Worm (Caenorhabditis elegans) whole organism, midembryonic: Measurements from ENCODE around the gene hpo-7.

Experiments used
- T22C8.4 ChIP-seq: fragments of 200-800 bp; sonication (Bioruptor generic); IDR thresholded peaks from 2 replicates; pipeline ENCODE4 v1.3.6; 2022; ENCODE audit warnings: missing genetic modification characterization, missing compliant biosample characterization
- cog-1 ChIP-seq: sonication (generic microtip); optimal IDR thresholded peaks from 2 replicates; lab custom pipeline; 2016; ENCODE audit warnings: missing genetic modification characterization, missing compliant biosample characterization
- flt-1 ChIP-seq: fragments of 200-800 bp; sonication (Bioruptor generic); IDR thresholded peaks from 2 replicates; pipeline ENCODE4 v1.3.6; 2022; ENCODE audit warnings: missing genetic modification characterization, missing compliant biosample characterization
- klf-2 ChIP-seq: fragments of 200-800 bp; sonication (Bioruptor generic); conservative IDR thresholded peaks from 2 replicates; pipeline ENCODE4 v1.3.6; 2022; ENCODE audit warnings: missing genetic modification reagents, missing genetic modification characterization, missing compliant biosample characterization
- tab-1 ChIP-seq: fragments of 200-800 bp; sonication (Bioruptor generic); IDR thresholded peaks from 2 replicates; pipeline ENCODE4 v1.3.6; 2022; ENCODE audit warnings: missing genetic modification characterization, missing compliant biosample characterization
- ztf-29 ChIP-seq: fragments of 200-800 bp; sonication (Bioruptor generic); IDR thresholded peaks from 2 replicates; pipeline ENCODE4 v1.3.6; 2022; ENCODE audit warnings: missing genetic modification reagents, missing genetic modification characterization, missing compliant biosample characterization

DNA sequence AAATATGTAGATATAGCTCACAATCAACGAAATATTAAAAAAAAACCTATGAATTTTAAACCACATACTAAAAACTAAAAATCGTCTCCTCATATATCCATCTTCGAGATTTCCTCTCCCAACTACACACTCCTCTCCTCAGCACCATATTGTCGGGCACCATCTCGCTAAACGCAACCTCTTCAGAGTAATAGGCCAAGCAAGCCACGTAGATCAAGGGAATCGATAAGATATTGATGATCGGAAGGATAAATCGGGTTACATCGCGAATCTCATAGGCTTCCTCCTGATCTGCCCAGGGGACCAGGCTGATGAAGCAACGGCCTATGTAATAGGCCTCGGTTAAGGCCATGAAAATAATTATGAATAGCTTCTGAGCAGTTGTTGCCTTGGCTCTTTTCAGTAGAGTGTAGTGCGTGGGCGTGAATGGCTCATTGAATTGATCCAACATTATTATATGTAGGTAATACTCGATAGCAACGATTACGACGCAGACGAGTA is 15.0 kb upstream of the hpo-7 start, which contains the start of the genes C40A11.7 and C40A11.8:
- TF ChIP-seq ztf-29 (GFP tag; lab: Robert Waterston, UW): no peak
- no peak for TF ChIP-seq flt-1 (GFP tag; lab: Robert Waterston, UW)
- no peak for TF ChIP-seq tab-1 (GFP tag; lab: Robert Waterston, UW)
- TF ChIP-seq klf-2 (GFP tag; lab: Robert Waterston, UW): no peak
- TF ChIP-seq cog-1 (tag; lab: Kevin White, UChicago): no peak
- TF ChIP-seq T22C8.4 (GFP tag; lab: Robert Waterston, UW): no peak
